Worm (Caenorhabditis elegans) whole organism, dauer: ENCODE results near the gene srh-129.

Source experiments
- unc-62 ChIP-seq: sonication (generic microtip); optimal IDR thresholded peaks from 2 replicates; lab custom pipeline; 2017; ENCODE audit warnings: missing biosample characterization, missing genetic modification reagents, missing genetic modification characterization

Gene srh-129

DNA sequence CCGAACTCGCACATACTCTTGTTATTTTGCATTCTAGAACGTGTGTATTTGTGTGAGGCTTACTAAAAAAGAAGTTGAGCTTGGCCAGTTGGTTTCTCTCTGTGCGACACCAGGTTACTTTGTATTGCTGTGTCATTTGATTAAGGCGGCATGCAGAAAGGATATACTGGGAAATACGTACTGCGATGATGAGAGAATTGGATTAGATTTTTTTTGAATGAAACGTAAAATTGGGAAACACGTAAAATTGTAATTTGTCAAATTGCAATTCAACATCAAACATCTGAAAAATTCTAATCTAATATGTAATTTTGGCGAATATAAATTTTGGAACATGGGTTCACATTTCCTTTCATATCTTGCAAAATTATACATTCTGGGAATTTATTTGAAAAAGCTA is at the start of gene srh-129:
Gene srh-129, minus strand, starts transcription at position 101 of the 400 bp plus-strand sequence.
- TF ChIP-seq unc-62 (GFP tag; lab: Kevin White, UChicago), result no peak

DNA sequence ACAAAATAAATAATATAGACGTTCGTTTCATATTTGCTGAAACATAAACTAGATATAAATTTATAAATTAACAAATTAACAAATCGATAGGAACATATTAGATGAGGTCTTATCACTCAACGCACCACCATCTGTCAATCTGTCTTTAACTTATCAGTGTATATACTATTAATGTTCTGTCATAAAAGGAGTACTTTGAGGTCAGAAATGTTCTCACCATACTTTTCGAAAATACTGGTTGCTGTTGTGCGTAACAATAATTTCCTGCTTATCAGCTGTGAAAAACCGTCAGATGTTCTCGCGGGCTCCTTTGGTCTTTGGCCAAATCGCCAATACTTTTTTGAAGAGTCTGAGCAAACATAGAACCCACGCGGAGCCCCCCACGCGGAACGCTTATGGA is 48.8 kb upstream of the srh-129 start, which contains the start of gene C03A7.13:
Gene C03A7.13, minus strand, starts transcription at position 43 of the 400 bp plus-strand sequence.
- TF ChIP-seq unc-62 (GFP tag; lab: Kevin White, UChicago), result no peak

DNA sequence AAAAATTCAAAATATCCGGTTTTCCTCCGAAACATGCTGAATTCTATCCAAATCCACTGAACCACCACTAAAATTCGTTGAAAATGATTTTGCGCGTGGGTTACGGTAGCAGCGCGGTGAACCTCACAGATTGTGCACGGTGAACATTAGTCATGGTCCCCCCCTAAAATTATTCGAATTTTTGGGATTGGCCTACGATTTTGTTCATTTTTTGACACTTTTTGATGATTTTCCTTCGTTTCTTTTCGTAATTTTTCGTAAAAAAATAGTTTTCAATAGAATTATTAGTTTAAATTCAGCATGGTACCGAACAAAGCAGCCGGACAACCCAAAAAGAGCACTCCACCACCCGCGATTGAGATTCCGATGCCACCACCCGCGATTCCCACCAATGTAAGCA is 37.9 kb upstream of the srh-129 start, which contains the start of gene C03A7.2:
Gene C03A7.2, plus strand, starts transcription at position 301 of the 400 bp plus-strand sequence.
- no peak for TF ChIP-seq unc-62 (GFP tag; lab: Kevin White, UChicago)

DNA sequence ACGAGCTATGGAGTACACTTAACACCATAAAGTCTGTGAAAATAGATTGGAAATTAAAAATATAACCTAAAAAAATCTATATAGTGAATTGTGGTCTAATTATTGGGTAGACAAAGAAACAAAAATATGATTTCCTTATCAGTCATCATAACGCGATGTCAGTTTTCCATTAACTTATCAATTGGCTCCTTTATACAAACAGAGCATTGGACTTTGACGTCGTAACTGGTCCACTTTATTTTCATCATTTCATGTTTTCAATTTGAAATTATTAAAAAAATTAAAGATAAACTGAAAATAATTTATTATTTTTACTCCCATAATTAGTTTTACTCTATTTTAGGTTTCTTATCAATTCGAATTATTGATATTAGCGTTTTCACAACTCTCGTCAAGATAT is 34.4 kb upstream of the srh-129 start:
- TF ChIP-seq unc-62 (GFP tag; lab: Kevin White, UChicago), result no peak

DNA sequence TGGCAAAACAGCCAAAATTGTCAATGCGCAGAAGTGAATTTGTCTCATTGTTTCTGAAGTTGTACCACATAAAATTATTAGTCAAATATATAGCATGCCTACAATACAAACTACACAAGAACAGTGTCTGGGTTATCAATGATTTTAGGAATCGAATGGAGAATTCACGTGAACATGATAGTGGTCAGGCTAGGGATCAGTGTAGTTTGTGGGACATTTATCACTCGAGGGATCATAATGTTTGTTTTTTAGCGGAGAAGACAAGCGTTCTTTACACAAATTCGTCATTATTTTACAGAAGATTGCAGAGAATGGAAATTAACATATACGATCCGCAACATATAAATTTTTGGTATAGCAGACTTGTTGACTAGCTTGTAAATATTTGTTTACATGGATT is 33.5 kb upstream of the srh-129 start, which contains the start of gene ugt-51:
Gene ugt-51, minus strand, starts transcription at position 101 of the 400 bp plus-strand sequence.
- no peak for TF ChIP-seq unc-62 (GFP tag; lab: Kevin White, UChicago)

DNA sequence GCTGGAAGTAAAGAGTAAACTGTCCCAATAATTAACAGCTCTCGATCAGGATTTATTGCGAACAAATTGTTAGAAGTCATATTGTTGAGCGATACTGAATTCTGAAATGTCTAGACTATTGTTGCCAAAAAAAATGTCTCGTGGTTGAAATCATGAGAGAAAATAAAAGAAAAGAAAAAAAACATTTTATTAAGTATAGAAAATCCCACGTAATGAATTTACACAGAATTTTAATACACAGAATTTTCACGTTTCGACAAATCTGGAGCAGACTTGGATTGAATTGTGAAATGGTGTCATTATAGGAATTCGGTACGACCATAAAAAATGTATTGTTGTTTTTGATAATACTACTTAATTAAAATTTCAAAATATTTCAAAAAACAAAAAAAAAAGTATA is 29.1 kb upstream of the srh-129 start, which contains the start of gene srt-65:
Gene srt-65, minus strand, starts transcription at position 101 of the 400 bp plus-strand sequence.
- TF ChIP-seq unc-62 (GFP tag; lab: Kevin White, UChicago), result no peak

DNA sequence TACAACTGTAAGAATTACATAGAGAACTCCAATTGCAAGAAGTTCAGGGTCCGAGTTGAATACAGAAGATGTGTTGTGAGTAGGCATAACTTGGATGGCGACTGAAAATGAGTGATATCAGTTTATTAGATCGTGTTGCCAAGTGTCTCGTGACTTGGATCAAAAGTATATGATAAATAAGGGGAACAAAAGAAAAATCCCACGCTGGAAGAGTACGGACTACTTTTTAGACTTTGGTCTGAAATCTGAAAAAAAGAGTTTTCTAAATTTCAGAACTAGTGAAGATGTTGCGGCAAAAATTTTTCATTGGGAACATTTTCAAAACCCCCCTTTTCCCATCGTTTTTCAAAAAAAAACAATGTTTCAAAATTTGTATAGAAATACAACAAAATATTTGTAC is 25.9 kb upstream of the srh-129 start, which contains the start of gene srt-64:
Gene srt-64, minus strand, starts transcription at position 101 of the 400 bp plus-strand sequence.
- TF ChIP-seq unc-62 (GFP tag; lab: Kevin White, UChicago), result no peak

DNA sequence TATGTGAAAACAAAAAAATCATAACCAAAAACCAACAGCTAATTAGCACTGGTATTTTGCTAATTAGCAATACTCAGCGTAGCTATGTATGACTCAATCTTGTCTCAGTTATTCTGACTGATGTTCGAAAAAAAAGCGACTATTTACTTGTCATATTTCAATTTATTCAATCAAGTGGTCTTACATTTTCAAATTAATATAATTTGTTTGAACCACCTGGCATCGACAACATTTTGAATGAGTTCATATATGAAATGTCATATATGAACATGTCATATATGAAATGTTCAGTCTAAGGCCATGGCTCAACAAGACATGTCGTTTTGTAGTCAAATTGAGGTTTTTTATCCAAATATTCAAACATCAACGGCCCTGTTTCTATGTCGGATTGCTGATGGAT is 21.7 kb upstream of the srh-129 start, which contains the start of gene srw-140:
Gene srw-140, plus strand, starts transcription at position 301 of the 400 bp plus-strand sequence.
- TF ChIP-seq unc-62 (GFP tag; lab: Kevin White, UChicago), result no peak

DNA sequence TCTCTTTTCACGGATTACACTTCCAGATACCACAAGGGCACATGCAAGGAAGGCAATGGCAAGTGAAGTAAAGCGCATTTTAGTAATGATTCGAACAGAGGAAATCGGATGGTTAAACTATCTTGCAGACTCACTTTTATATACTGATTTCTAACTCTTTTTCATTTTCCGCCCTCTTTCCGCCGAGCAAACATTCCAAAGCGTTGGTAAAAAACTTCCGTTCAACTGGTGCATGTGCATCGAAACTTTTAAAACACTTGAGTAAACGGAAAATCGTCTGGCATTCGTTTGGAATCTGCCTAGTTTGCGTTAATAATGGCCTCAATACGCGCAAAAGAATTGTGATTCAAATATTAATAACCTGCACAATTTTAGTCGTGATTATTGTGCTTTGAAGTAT is 21.0 kb upstream of the srh-129 start, which contains the start of gene abu-7:
Gene abu-7, minus strand, starts transcription at position 101 of the 400 bp plus-strand sequence.
- no peak for TF ChIP-seq unc-62 (GFP tag; lab: Kevin White, UChicago)

DNA sequence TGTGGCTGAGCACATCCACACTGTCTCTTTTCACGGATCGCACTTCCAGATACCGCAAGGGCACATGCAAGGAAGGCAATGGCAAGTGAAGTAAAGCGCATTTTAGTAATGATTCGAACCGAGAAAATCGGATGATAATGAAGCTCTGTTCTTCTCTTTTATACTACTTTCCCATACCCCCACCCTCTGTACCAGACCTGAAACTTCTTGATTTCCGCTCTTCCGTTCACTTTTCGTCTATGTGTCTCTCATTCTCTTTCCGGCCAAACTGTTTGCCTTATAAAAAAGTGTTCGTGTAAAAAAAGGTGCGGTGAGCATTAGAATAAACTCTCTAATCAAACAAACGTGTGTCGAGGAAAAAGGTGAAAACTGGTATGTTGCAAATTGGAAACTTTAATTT is 18.1 kb upstream of the srh-129 start, which contains the start of gene abu-6:
Gene abu-6, minus strand, starts transcription at position 101 of the 400 bp plus-strand sequence.
- TF ChIP-seq unc-62 (GFP tag; lab: Kevin White, UChicago), result no peak

DNA sequence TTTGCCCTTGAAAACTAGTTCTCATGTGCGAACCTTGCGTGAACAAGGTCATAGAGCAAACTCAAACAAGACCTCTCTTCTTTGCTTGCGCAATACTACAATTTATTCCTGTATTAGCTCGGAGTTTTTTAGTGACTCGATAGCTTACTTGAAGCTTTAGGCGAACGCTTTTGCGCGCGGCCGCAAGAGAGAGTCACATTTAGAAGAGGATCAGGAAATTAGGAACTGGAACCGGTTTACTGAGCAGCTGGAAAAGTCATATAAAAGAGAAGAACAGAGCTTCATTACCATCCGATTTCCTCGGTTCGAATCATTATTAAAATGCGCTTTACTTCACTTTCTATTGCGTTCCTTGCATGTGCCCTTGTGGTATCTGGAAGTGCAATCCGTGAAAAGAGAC is 14.6 kb upstream of the srh-129 start, which contains the start of gene abu-15:
Gene abu-15, plus strand, starts transcription at position 301 of the 400 bp plus-strand sequence.
- no peak for TF ChIP-seq unc-62 (GFP tag; lab: Kevin White, UChicago)

DNA sequence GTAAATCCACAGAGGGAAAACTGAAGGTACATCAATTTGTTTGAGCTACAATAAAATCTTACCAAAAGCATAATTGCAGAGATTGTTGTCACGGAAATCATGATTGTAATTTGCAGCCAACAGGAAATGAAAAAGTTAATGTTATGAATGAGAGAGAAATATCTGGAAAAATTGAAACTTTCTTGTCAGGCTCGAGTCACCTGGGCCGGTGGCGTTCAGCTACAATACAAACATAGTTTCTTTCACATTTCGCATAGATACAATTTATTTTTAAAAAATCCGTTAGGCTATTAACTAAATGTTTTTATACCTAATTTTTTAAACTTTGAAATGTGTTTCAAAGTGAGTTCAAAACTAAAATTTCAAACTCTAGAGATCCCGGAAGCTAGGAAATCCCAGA is 14.0 kb upstream of the srh-129 start, which contains the start of gene srx-39:
Gene srx-39, minus strand, starts transcription at position 101 of the 400 bp plus-strand sequence.
- TF ChIP-seq unc-62 (GFP tag; lab: Kevin White, UChicago), result no peak

DNA sequence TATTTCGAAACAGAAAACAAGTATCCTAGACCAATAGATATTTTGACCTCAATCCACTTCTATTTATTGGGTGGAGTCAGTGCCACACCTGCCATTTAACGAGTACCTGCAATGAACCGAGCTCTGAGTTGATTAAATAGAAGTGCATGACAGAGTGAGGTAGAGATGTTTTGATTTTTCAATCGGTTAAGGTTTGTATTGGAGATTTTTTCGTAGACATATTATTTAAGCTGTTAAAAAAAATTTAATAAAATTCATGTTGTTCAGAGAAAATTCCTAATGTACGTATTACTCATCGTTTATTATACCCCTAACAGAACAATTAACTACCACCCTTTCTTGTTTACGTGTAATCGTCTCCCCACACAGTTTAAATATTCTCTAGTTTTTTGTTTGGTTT is 11.8 kb upstream of the srh-129 start, which contains the start of gene srx-38:
Gene srx-38, minus strand, starts transcription at position 101 of the 400 bp plus-strand sequence.
- TF ChIP-seq unc-62 (GFP tag; lab: Kevin White, UChicago), result no peak

DNA sequence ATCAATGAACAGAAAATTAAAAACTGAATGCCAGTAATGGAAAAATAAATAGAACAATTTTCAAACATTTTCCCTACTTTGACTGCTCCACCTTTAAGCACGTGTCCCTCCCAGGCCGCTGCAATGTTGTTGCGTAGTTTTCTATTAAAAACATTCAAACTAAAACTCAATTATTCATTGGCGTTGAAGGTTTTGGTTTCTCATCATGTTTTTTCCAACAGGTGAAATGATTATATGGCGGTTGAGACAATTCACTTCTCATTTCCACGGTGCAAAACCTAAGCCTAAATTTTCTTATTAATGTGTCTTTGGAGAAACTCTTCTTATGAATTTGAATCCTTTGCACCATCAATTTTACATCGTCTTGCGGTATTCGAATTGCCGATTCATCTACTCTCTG is 7.2 kb upstream of the srh-129 start, which contains the start of gene srh-130:
Gene srh-130, plus strand, starts transcription at position 301 of the 400 bp plus-strand sequence.
- TF ChIP-seq unc-62 (GFP tag; lab: Kevin White, UChicago), result no peak

DNA sequence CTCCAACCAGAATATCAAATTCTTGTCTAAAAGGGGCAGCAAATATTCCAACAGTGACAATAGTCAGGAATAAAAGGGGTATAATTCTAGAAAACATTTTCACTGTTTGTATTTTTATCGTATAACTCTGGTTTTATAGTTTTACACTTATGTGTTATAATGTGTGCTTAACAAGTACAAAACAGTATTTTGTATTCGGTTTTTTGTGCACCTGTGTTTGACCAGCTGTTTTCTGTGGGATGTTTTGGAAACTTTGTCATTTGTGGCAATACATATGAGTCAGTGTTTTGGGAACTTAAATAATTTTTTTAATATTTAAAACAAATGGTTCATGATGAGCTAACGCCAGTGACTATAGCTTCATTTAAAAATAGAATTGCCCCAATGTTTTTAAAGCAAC is 2.7 kb upstream of the srh-129 start, which contains the start of gene F14F9.6:
Gene F14F9.6, minus strand, starts transcription at position 101 of the 400 bp plus-strand sequence.
- TF ChIP-seq unc-62 (GFP tag; lab: Kevin White, UChicago), result no peak

DNA sequence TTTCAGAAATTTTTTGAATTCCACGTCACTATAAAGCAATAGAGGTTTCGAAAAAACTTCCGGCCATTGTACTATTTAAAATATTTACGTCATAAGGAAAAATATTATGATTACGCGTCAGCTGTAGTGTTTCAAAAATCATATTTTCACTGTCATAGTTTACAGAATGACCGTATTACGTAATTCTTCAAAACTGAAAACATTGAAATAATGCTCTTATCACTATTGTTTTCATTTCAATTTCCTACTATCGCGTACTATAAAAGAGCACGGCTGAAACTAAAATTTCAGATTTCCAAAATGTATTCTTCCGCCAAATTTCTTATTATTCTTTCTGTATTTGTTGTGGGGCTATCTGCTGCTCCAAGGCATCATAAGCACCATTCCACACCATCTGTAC is 856 bp upstream of the srh-129 start, which contains the start of gene F14F9.2:
Gene F14F9.2, plus strand, starts transcription at position 301 of the 400 bp plus-strand sequence.
- no peak for TF ChIP-seq unc-62 (GFP tag; lab: Kevin White, UChicago)
